Worm (Caenorhabditis elegans) whole organism, L3 larva: Measurements from ENCODE around the gene srv-8.

Experiments used
- ZK546.5 ChIP-seq: sonication (generic microtip); optimal IDR thresholded peaks from 2 replicates; lab custom pipeline; 2017; ENCODE audit warnings: missing biosample characterization, missing genetic modification characterization
- aly-2 ChIP-seq: fragments of 150-350 bp; optimal IDR thresholded peaks from 2 replicates; lab custom pipeline; 2014; ENCODE audit warnings: missing biosample characterization, missing genetic modification characterization
- ama-1 ChIP-seq: fragments of 150-350 bp; optimal IDR thresholded peaks from 2 replicates; lab custom pipeline; 2018
- jun-1 ChIP-seq: fragments of 150-350 bp; optimal IDR thresholded peaks from 2 replicates; lab custom pipeline; 2014; ENCODE audit warnings: missing biosample characterization, missing genetic modification reagents, missing genetic modification characterization
- nhr-25 ChIP-seq: sonication (generic microtip); optimal IDR thresholded peaks from 2 replicates; lab custom pipeline; 2017; ENCODE audit warnings: missing biosample characterization, missing genetic modification characterization
- nhr-76 ChIP-seq: fragments of 150-350 bp; sonication (generic microtip); optimal IDR thresholded peaks from 5 replicates; lab custom pipeline; 2014; ENCODE audit warnings: missing biosample characterization, missing genetic modification characterization

DNA sequence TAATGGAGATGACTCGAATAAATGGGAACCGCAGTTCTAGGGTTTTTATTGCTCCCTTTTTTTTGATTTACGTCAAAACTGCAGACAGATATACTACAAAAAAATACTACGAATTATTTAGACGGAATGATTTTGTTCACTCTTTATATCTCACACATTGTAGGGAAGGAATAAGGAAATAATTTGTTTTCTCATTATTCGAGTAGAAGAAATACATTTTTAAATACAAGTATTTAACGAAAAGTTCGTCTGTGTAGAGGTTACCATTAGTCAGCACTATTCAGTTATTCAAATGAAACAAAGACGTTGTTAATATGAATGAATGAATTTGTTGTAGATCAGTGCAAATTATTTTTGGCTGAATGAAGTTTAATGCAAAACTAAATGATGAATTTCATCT lies 6.2 kb upstream of the srv-8 start, which contains the start of gene srd-18:
- TF ChIP-seq jun-1 (no peak), aly-2 (tag; lab: Kevin White, UChicago) (no peak), nhr-25 (no peak), ZK546.5 (tag; lab: Kevin White, UChicago) (no peak), nhr-76 (tag; lab: Kevin White, UChicago) (no peak), ama-1 (lab: Kevin White, UChicago) (no peak)
